Worm (Caenorhabditis elegans): ENCODE measurements around the gene pqn-83.
A peak's percentile ranks its signal among the peaks of the same experiment; 100 is the strongest.

The pqn-83 gene

DNA sequence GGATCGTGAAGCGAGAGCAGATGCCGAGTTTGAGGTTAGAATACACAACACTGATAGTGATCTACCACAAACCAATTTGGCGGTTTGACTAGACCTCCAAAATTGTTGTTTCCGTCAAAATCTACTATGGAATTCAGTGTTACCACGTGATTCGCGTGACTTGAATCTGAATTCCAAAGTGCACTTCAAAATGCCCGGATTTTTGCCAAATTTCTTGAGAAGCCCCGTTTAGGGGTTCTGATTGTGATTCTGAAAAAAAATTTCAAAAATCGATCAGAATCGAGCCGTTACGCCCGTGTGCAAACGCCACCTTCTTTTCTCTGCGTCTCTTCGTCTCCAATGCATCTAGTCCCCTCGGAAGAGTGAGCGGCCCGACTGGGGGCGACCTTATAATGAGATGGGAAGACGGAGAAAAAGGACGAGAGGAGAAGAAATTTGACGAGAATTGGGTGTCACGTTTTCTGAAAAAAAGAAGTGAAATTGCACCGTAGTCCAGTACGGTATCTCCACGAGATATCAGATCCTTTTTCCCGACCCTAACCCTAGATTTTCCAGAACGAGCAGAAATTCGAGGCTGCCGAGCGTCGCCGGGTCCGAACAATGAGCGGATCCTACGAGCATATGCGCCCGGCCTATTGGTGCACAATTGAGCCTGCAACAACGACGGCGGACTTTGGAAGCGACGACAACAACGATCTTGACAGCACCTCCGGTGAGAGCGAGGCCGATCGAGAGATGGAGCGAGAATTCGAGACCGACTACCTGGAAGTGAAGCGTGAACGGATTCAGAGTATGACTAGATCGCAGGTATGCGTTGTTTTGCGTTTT is 27.6 kb downstream of the pqn-83 start:
- TF ChIP-seq ztf-11 (tag; optimal IDR thresholded peaks at IDR 0.05) (no peak), elt-3 (tag; optimal IDR thresholded peaks at IDR 0.05) (no peak), ces-1 (GFP tag; optimal IDR thresholded peaks at IDR 0.05) (peak; percentile 32), lin-13 (tag; optimal IDR thresholded peaks at IDR 0.05) (no peak), lin-32 (GFP tag; optimal IDR thresholded peaks at IDR 0.05) (no peak), nhr-28 (tag; optimal IDR thresholded peaks at IDR 0.05) (no peak), lsy-2 (tag; optimal IDR thresholded peaks at IDR 0.05) (peak; percentile 33), drap-1 (GFP tag; optimal IDR thresholded peaks at IDR 0.05) (no peak), cnd-1 (tag; optimal IDR thresholded peaks at IDR 0.05) (peak; percentile 7), unc-62 (GFP tag; optimal IDR thresholded peaks at IDR 0.05) (no peak), nhr-237 (tag; optimal IDR thresholded peaks at IDR 0.05) (no peak), hlh-1 (tag; optimal IDR thresholded peaks at IDR 0.05) (peak; percentile 20), pha-4 (tag; optimal IDR thresholded peaks at IDR 0.05) (no peak), bed-3 (GFP tag; optimal IDR thresholded peaks at IDR 0.05) (peak; percentile 7), mls-2 (tag; optimal IDR thresholded peaks at IDR 0.05) (peak; percentile 14), sptf-1 (tag; optimal IDR thresholded peaks at IDR 0.05) (no peak)

- TF ChIP-seq unc-62 (GFP tag; optimal IDR thresholded peaks at IDR 0.05) (peak; percentile 84), ces-1 (GFP tag; optimal IDR thresholded peaks at IDR 0.05) (peak; percentile 83), elt-3 (tag; optimal IDR thresholded peaks at IDR 0.05) (no peak), ham-2 (GFP tag; optimal IDR thresholded peaks at IDR 0.05) (peak; percentile 91), M03D4.4 (tag; optimal IDR thresholded peaks at IDR 0.05) (peak; percentile 90), sptf-1 (tag; optimal IDR thresholded peaks at IDR 0.05) (peak; percentile 97), cnd-1 (tag; optimal IDR thresholded peaks at IDR 0.05) (peak; percentile 89), lsy-2 (tag; optimal IDR thresholded peaks at IDR 0.05) (peak; percentile 89), ceh-43 (GFP tag; optimal IDR thresholded peaks at IDR 0.05) (peak; percentile 69), bed-3 (GFP tag; optimal IDR thresholded peaks at IDR 0.05) (peak; percentile 78), blmp-1 (tag; optimal IDR thresholded peaks at IDR 0.05) (no peak), drap-1 (GFP tag; optimal IDR thresholded peaks at IDR 0.05) (peak; percentile 94), ceh-39 (tag; optimal IDR thresholded peaks at IDR 0.05) (peak; percentile 98), nhr-28 (tag; optimal IDR thresholded peaks at IDR 0.05) (no peak), ztf-11 (tag; optimal IDR thresholded peaks at IDR 0.05) (peak; percentile 95), pha-4 (tag; optimal IDR thresholded peaks at IDR 0.05) (peak; percentile 85), hlh-1 (tag; optimal IDR thresholded peaks at IDR 0.05) (peak; percentile 36), nhr-2 (tag; optimal IDR thresholded peaks at IDR 0.05) (no peak), sem-2 (GFP tag; optimal IDR thresholded peaks at IDR 0.05) (no peak), lin-13 (tag; optimal IDR thresholded peaks at IDR 0.05) (peak; percentile 98), mab-5 (tag; optimal IDR thresholded peaks at IDR 0.05) (no peak), nhr-76 (tag; optimal IDR thresholded peaks at IDR 0.05) (no peak), unc-39 (tag; optimal IDR thresholded peaks at IDR 0.05) (peak; percentile 85), nhr-12 (tag; optimal IDR thresholded peaks at IDR 0.05) (peak; percentile 91), zip-8 (tag; optimal IDR thresholded peaks at IDR 0.05) (no peak), flh-1 (GFP tag; optimal IDR thresholded peaks at IDR 0.05) (peak; percentile 79), mep-1 (tag; optimal IDR thresholded peaks at IDR 0.05) (peak; percentile 98), mls-2 (tag; optimal IDR thresholded peaks at IDR 0.05) (peak; percentile 96), nhr-237 (tag; optimal IDR thresholded peaks at IDR 0.05) (peak; percentile 96), snpc-4 (tag; optimal IDR thresholded peaks at IDR 0.05) (no peak), lin-32 (GFP tag; optimal IDR thresholded peaks at IDR 0.05) (peak; percentile 58), ceh-83 (GFP tag; optimal IDR thresholded peaks at IDR 0.05) (peak; percentile 84), tbx-8 (GFP tag; optimal IDR thresholded peaks at IDR 0.05) (peak; percentile 76), elt-1 (tag; optimal IDR thresholded peaks at IDR 0.05; ENCODE audit: borderline replicate concordance, insufficient read depth) (no peak), unc-120 (tag; optimal IDR thresholded peaks at IDR 0.05; ENCODE audit: poor library complexity, severe bottlenecking) (peak; percentile 86)
Measured at ce11 chrIII:13070548-13071050, 28.7 kb downstream of the pqn-83 start, which contains the start of gene Y39E4B.6. Y39E4B.6 (plus strand) TSS chrIII:13070756.

DNA sequence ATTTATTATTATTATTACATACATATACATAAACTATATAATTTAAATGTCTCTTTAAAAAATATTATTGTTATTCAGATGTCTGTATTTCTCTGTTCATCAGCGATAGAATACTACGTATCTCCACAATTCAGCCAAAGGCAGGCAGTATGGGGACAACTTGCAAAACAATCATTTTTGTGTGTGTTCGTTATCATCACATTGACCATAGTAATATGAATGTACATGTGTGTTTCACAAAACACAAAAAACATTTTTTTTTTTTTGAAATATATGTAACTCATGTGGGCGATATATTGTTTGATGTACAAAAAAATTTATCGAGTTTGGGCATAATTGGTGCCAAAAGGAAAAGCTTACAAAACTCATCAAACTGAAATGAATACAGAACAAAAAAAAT is 29.8 kb downstream of the pqn-83 start:
- TF ChIP-seq nhr-76 (tag; optimal IDR thresholded peaks at IDR 0.05): no peak
- TF ChIP-seq lin-32 (GFP tag; optimal IDR thresholded peaks at IDR 0.05): no peak
- TF ChIP-seq lin-13 (tag; optimal IDR thresholded peaks at IDR 0.05): no peak
- TF ChIP-seq cnd-1 (tag; optimal IDR thresholded peaks at IDR 0.05): no peak
- TF ChIP-seq mep-1 (tag; optimal IDR thresholded peaks at IDR 0.05): no peak
- TF ChIP-seq nhr-12 (tag; optimal IDR thresholded peaks at IDR 0.05): no peak
- TF ChIP-seq ceh-39 (tag; optimal IDR thresholded peaks at IDR 0.05): no peak
- no peak for TF ChIP-seq pha-4 (tag; optimal IDR thresholded peaks at IDR 0.05)
- no peak for TF ChIP-seq mab-5 (tag; optimal IDR thresholded peaks at IDR 0.05)
